Fruit fly (Drosophila melanogaster) whole organism, prepupa: ENCODE measurements around the gene CG15756.

Source experiments
- Blimp-1 ChIP-seq: fragments of 200-800 bp; sonication (Bioruptor generic); optimal IDR thresholded peaks from 3 replicates; lab custom pipeline; 2017; ENCODE audit warnings: missing biosample characterization, missing genetic modification characterization, mild to moderate bottlenecking, moderate library complexity, missing genetic modification reagents
- CG10631 ChIP-seq: fragments of 200-800 bp; sonication (Bioruptor generic); optimal IDR thresholded peaks from 2 replicates; lab custom pipeline; 2016; ENCODE audit warnings: missing biosample characterization, missing genetic modification characterization
- CG10669 ChIP-seq: fragments of 200-800 bp; sonication (Bioruptor generic); optimal IDR thresholded peaks from 3 replicates; lab custom pipeline; 2018; ENCODE audit warnings: missing biosample characterization, mild to moderate bottlenecking, missing genetic modification characterization, moderate library complexity
- CG11762 ChIP-seq: fragments of 200-800 bp; sonication (Bioruptor generic); optimal IDR thresholded peaks from 3 replicates; lab custom pipeline; 2016; ENCODE audit warnings: missing biosample characterization, missing genetic modification characterization; ENCODE audit not compliant: insufficient read depth
- CG11902 ChIP-seq: fragments of 200-800 bp; sonication (Bioruptor generic); optimal IDR thresholded peaks from 3 replicates; lab custom pipeline; 2016; ENCODE audit warnings: missing biosample characterization, missing genetic modification characterization
- CG15336 ChIP-seq: fragments of 200-800 bp; sonication (Bioruptor generic); IDR thresholded peaks from 2 replicates; pipeline ENCODE4 v1.3.6; 2022; ENCODE audit warnings: missing biosample characterization, missing genetic modification characterization
- CG1621 ChIP-seq: fragments of 200-800 bp; sonication (Bioruptor generic); optimal IDR thresholded peaks from 3 replicates; lab custom pipeline; 2018; ENCODE audit warnings: missing biosample characterization, mild to moderate bottlenecking, missing genetic modification characterization
- CG31627 ChIP-seq: fragments of 200-800 bp; sonication (Bioruptor generic); optimal IDR thresholded peaks from 3 replicates; lab custom pipeline; 2016; ENCODE audit warnings: missing biosample characterization, missing genetic modification characterization
- CG32006 ChIP-seq: fragments of 200-800 bp; sonication (Bioruptor generic); optimal IDR thresholded peaks from 3 replicates; lab custom pipeline; 2017; ENCODE audit warnings: missing biosample characterization, mild to moderate bottlenecking, missing genetic modification characterization
- CG4318 ChIP-seq: fragments of 200-800 bp; sonication (Bioruptor generic); optimal IDR thresholded peaks from 3 replicates; lab custom pipeline; 2017; ENCODE audit warnings: missing biosample characterization, mild to moderate bottlenecking, missing genetic modification characterization
- CG6163 ChIP-seq: fragments of 200-800 bp; sonication (Bioruptor generic); IDR thresholded peaks from 3 replicates; pipeline ENCODE4 v1.3.6; 2022; ENCODE audit warnings: missing biosample characterization, missing genetic modification characterization
- CG6276 ChIP-seq: fragments of 200-800 bp; sonication (Bioruptor generic); optimal IDR thresholded peaks from 2 replicates; lab custom pipeline; 2017; ENCODE audit warnings: missing biosample characterization, mild to moderate bottlenecking, missing genetic modification characterization
- CG6792 ChIP-seq: fragments of 200-800 bp; sonication (Bioruptor generic); optimal IDR thresholded peaks from 3 replicates; lab custom pipeline; 2016; ENCODE audit warnings: missing biosample characterization, missing genetic modification characterization
- CG6808 ChIP-seq: fragments of 200-800 bp; sonication (Bioruptor generic); optimal IDR thresholded peaks from 3 replicates; lab custom pipeline; 2017; ENCODE audit warnings: missing biosample characterization, missing genetic modification characterization, mild to moderate bottlenecking, moderate library complexity, missing genetic modification reagents
- CG6854 ChIP-seq: fragments of 200-800 bp; sonication (Bioruptor generic); optimal IDR thresholded peaks from 2 replicates; lab custom pipeline; 2017; ENCODE audit warnings: missing biosample characterization, mild to moderate bottlenecking, missing genetic modification characterization
- CG8119 ChIP-seq: fragments of 200-800 bp; sonication (Bioruptor generic); IDR thresholded peaks from 3 replicates; pipeline ENCODE4 v1.3.6; 2022; ENCODE audit warnings: missing biosample characterization, missing genetic modification characterization
- CG8319 ChIP-seq: fragments of 200-800 bp; sonication (Bioruptor generic); optimal IDR thresholded peaks from 3 replicates; lab custom pipeline; 2016; ENCODE audit warnings: missing biosample characterization, missing genetic modification characterization
- CG8632 ChIP-seq: fragments of 200-800 bp; sonication (Bioruptor generic); optimal IDR thresholded peaks from 3 replicates; lab custom pipeline; 2016; ENCODE audit warnings: missing biosample characterization, missing genetic modification characterization
- Eip75B ChIP-seq: fragments of 200-800 bp; sonication (Bioruptor generic); optimal IDR thresholded peaks from 3 replicates; lab custom pipeline; 2016; ENCODE audit warnings: missing biosample characterization, missing genetic modification characterization
- Ets21C ChIP-seq: fragments of 200-800 bp; sonication (Bioruptor generic); optimal IDR thresholded peaks from 3 replicates; lab custom pipeline; 2016; ENCODE audit warnings: missing biosample characterization, missing genetic modification characterization
- Ets96B ChIP-seq: fragments of 200-800 bp; optimal IDR thresholded peaks from 2 replicates; lab custom pipeline; 2019; ENCODE audit warnings: missing biosample characterization, mild to moderate bottlenecking, missing genetic modification characterization, moderate library complexity
- Gug ChIP-seq: fragments of 200-800 bp; sonication (Bioruptor generic); IDR thresholded peaks from 2 replicates; pipeline ENCODE4 v1.3.6; 2022; ENCODE audit warnings: missing biosample characterization, missing genetic modification characterization
- Hr38 ChIP-seq: sonication (Bioruptor generic); optimal IDR thresholded peaks from 2 replicates; lab custom pipeline; 2016; ENCODE audit warnings: missing biosample characterization, missing genetic modification characterization
- Hr4 ChIP-seq: fragments of 200-800 bp; sonication (Bioruptor generic); optimal IDR thresholded peaks from 3 replicates; lab custom pipeline; 2016; ENCODE audit warnings: missing biosample characterization, missing genetic modification characterization
- Lpt ChIP-seq: fragments of 200-800 bp; sonication (Bioruptor generic); optimal IDR thresholded peaks from 3 replicates; lab custom pipeline; 2016; ENCODE audit warnings: missing biosample characterization, missing genetic modification characterization
- OdsH ChIP-seq: fragments of 200-800 bp; sonication (Bioruptor generic); optimal IDR thresholded peaks from 3 replicates; lab custom pipeline; 2016; ENCODE audit warnings: missing biosample characterization, missing genetic modification characterization
- Sox102F ChIP-seq: fragments of 200-800 bp; sonication (Bioruptor generic); optimal IDR thresholded peaks from 2 replicates; lab custom pipeline; 2016; ENCODE audit warnings: missing biosample characterization, mild to moderate bottlenecking, missing genetic modification characterization
- Sox15 ChIP-seq: fragments of 200-800 bp; sonication (Bioruptor generic); optimal IDR thresholded peaks from 3 replicates; lab custom pipeline; 2016; ENCODE audit warnings: missing biosample characterization, missing genetic modification characterization
- achi ChIP-seq: fragments of 200-800 bp; sonication (Bioruptor generic); optimal IDR thresholded peaks from 3 replicates; lab custom pipeline; 2016; ENCODE audit warnings: missing biosample characterization, missing genetic modification characterization
- acj6 ChIP-seq: fragments of 200-800 bp; sonication (Bioruptor generic); optimal IDR thresholded peaks from 3 replicates; lab custom pipeline; 2016; ENCODE audit warnings: missing biosample characterization, missing genetic modification characterization
- cyc ChIP-seq: fragments of 200-800 bp; sonication (Bioruptor generic); optimal IDR thresholded peaks from 3 replicates; lab custom pipeline; 2016; ENCODE audit warnings: missing biosample characterization, missing genetic modification characterization
- dac ChIP-seq: fragments of 200-800 bp; sonication (Bioruptor generic); optimal IDR thresholded peaks from 2 replicates; lab custom pipeline; 2017; ENCODE audit warnings: missing biosample characterization, mild to moderate bottlenecking, missing genetic modification characterization
- esn ChIP-seq: fragments of 200-800 bp; sonication (Bioruptor generic); optimal IDR thresholded peaks from 2 replicates; lab custom pipeline; 2016; ENCODE audit warnings: missing biosample characterization, mild to moderate bottlenecking, missing genetic modification characterization, moderate library complexity
- fd59A ChIP-seq: fragments of 200-800 bp; sonication (Bioruptor generic); optimal IDR thresholded peaks from 2 replicates; lab custom pipeline; 2017; ENCODE audit warnings: missing biosample characterization, mild to moderate bottlenecking, missing genetic modification characterization, missing genetic modification reagents
- fd85E ChIP-seq: fragments of 200-800 bp; sonication (Bioruptor generic); optimal IDR thresholded peaks from 3 replicates; lab custom pipeline; 2016; ENCODE audit warnings: missing biosample characterization, missing genetic modification characterization
- fkh ChIP-seq: fragments of 200-800 bp; sonication (Bioruptor generic); optimal IDR thresholded peaks from 3 replicates; lab custom pipeline; 2017; ENCODE audit warnings: missing biosample characterization, mild to moderate bottlenecking, missing genetic modification characterization, moderate library complexity
- lz ChIP-seq: fragments of 200-800 bp; sonication (Bioruptor generic); optimal IDR thresholded peaks from 3 replicates; lab custom pipeline; 2016; ENCODE audit warnings: missing biosample characterization, missing genetic modification characterization
- pdm3 ChIP-seq: fragments of 200-800 bp; sonication (Bioruptor generic); optimal IDR thresholded peaks from 3 replicates; lab custom pipeline; 2016; ENCODE audit warnings: missing biosample characterization, missing genetic modification characterization
- salr ChIP-seq, 2 experiments: fragments of 200-800 bp; sonication (Bioruptor generic); optimal IDR thresholded peaks; 3 replicates each; lab custom pipeline; 2016 to 2018; ENCODE audit warnings: missing biosample characterization in 2 of 2, missing genetic modification characterization in 2 of 2, mild to moderate bottlenecking in 1 of 2
- spab ChIP-seq: fragments of 200-800 bp; sonication (Bioruptor generic); optimal IDR thresholded peaks from 2 replicates; lab custom pipeline; 2017; ENCODE audit warnings: missing biosample characterization, mild to moderate bottlenecking, missing genetic modification characterization, missing genetic modification reagents
- svp ChIP-seq: fragments of 200-800 bp; sonication (Bioruptor generic); peaks from one replicate; lab custom pipeline; 2016; ENCODE audit warnings: missing biosample characterization, missing genetic modification characterization
- topi ChIP-seq: fragments of 200-800 bp; sonication (Bioruptor generic); optimal IDR thresholded peaks from 3 replicates; lab custom pipeline; 2016; ENCODE audit warnings: missing biosample characterization, missing genetic modification characterization

The CG15756 gene

DNA sequence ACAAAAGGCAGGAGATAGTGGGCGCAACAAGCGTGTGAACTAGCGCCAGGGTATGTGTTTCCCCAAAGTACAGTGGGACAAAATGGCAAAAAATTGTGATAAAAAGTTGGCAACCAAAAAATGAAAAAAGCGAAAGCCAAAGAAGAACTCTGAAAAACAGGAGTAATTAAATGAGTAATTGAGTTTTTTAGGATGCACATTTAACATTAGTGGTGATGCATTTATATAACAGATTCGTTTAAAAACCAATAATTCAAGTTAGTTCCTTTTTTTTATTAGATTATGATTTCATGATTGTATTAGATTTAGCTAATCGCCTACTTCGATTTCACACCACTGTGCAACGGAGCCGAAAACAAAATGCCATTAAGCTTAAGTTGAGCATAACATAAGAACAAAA is 38.2 kb downstream of the CG15756 start (continued):
- peak in 1 of 2 experiments; percentile 46 for TF ChIP-seq salr (GFP tag; optimal IDR thresholded peaks at IDR 0.05; lab: Kevin White, UChicago)
- TF ChIP-seq fd59A (GFP tag; lab: Kevin White, UChicago): peak; percentile 1
- TF ChIP-seq Lpt (GFP tag; lab: Kevin White, UChicago): peak; percentile 55
- TF ChIP-seq CG1621 (tag; lab: Kevin White, UChicago): no peak
- no peak for TF ChIP-seq fkh
- peak; percentile 17 for TF ChIP-seq spab (GFP tag; lab: Kevin White, UChicago)
- peak; percentile 9 for TF ChIP-seq CG6808
- peak; percentile 42 for TF ChIP-seq lz (GFP tag; lab: Kevin White, UChicago)
- peak; percentile 43 for TF ChIP-seq cyc (GFP tag; lab: Kevin White, UChicago)
- TF ChIP-seq CG10669: peak; percentile 26
- peak; percentile 57 for TF ChIP-seq CG15336 (GFP tag; lab: Robert Waterston, UW)
- TF ChIP-seq acj6 (GFP tag; lab: Kevin White, UChicago): peak; percentile 33
- TF ChIP-seq topi (GFP tag; lab: Kevin White, UChicago): peak; percentile 57
- peak; percentile 15 for TF ChIP-seq Sox15 (GFP tag; lab: Kevin White, UChicago)
- TF ChIP-seq CG6854 (GFP tag; lab: Kevin White, UChicago): no peak
- TF ChIP-seq achi (GFP tag; lab: Kevin White, UChicago): peak; percentile 61
- TF ChIP-seq fd85E (GFP tag; lab: Kevin White, UChicago): no peak
- peak; percentile 68 for TF ChIP-seq Hr4 (GFP tag; lab: Kevin White, UChicago)
- TF ChIP-seq Gug: peak; percentile 47
- peak; percentile 60 for TF ChIP-seq CG6276 (GFP tag; lab: Kevin White, UChicago)
- peak; percentile 76 for TF ChIP-seq CG32006
- peak; percentile 43 for TF ChIP-seq esn
- peak; percentile 59 for TF ChIP-seq pdm3 (GFP tag; lab: Kevin White, UChicago)
- no peak; the same call in 2 of the 3 replicates for TF ChIP-seq CG6163 (GFP tag; lab: Robert Waterston, UW)
- TF ChIP-seq OdsH (GFP tag; lab: Kevin White, UChicago): peak; percentile 48
- TF ChIP-seq CG8119 (GFP tag; lab: Robert Waterston, UW): peak; percentile 56
- TF ChIP-seq CG6792 (GFP tag; lab: Kevin White, UChicago): no peak
- peak; percentile 22 for TF ChIP-seq CG10631
- peak; percentile 9 for TF ChIP-seq CG8632 (GFP tag; lab: Kevin White, UChicago)
- peak; percentile 45 for TF ChIP-seq dac (GFP tag; lab: Kevin White, UChicago)
- no peak for TF ChIP-seq CG11762
- TF ChIP-seq Ets21C (GFP tag; lab: Kevin White, UChicago): peak; percentile 32

DNA sequence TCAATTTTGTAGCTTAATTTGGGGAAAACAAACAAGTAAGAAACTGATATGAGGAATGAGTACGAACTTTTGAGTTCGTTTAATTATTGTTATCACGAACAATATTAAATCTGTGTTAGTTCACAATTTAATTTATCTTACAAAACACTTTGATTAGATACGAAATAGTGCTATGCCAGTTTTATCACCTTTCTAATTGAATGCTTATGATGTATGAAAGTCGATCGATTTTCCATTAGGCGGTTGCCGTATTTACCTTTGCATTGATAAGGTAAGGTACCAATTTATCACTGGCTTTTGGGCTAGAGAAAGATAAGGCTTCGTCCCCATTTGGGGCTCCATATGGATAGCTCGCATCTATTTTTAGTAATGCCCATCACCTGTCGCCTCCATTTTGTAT is 45.1 kb downstream of the CG15756 start:
- TF ChIP-seq svp: no peak
- no peak for TF ChIP-seq achi (GFP tag; lab: Kevin White, UChicago)
- TF ChIP-seq Blimp-1: no peak
- no peak for TF ChIP-seq Lpt (GFP tag; lab: Kevin White, UChicago)
- TF ChIP-seq CG4318 (GFP tag; lab: Kevin White, UChicago): no peak
- TF ChIP-seq lz (GFP tag; lab: Kevin White, UChicago): no peak
- no peak for TF ChIP-seq Eip75B (GFP tag; lab: Kevin White, UChicago)
- TF ChIP-seq CG10631: no peak
- TF ChIP-seq CG31627: no peak
- no peak for TF ChIP-seq Ets96B (tag; lab: Kevin White, UChicago)
- TF ChIP-seq CG8319 (GFP tag; lab: Kevin White, UChicago): no peak
- TF ChIP-seq CG11902 (GFP tag; lab: Kevin White, UChicago): no peak
- TF ChIP-seq Hr38 (GFP tag; lab: Kevin White, UChicago): no peak
- no peak for TF ChIP-seq Sox102F (GFP tag; lab: Kevin White, UChicago)
- TF ChIP-seq spab (GFP tag; lab: Kevin White, UChicago): no peak
